Worm (Caenorhabditis elegans): ENCODE measurements around the gene Y70C5A.2.

ce11 chrV:16595140-16595791 lies 27.7 kb downstream of the Y70C5A.2 start, which contains the start of gene cpl-1:
- TF ChIP-seq unc-62 (GFP tag; optimal IDR thresholded peaks at IDR 0.05) (no peak), ama-1 (optimal IDR thresholded peaks at IDR 0.05) (peak; percentile 70), nhr-6 (tag; optimal IDR thresholded peaks at IDR 0.05) (no peak), aly-2 (tag; optimal IDR thresholded peaks at IDR 0.05) (no peak), lin-13 (GFP tag; optimal IDR thresholded peaks at IDR 0.05) (no peak), nhr-129 (tag; optimal IDR thresholded peaks at IDR 0.05) (peak; percentile 33), mab-5 (tag; optimal IDR thresholded peaks at IDR 0.05) (no peak), nhr-23 (tag; optimal IDR thresholded peaks at IDR 0.05) (no peak), lsy-2 (tag; optimal IDR thresholded peaks at IDR 0.05) (peak in 1 of 2 experiments; percentile 37), nhr-237 (tag; optimal IDR thresholded peaks at IDR 0.05) (no peak)

Measured in whole organism, L2 larva.